Worm (Caenorhabditis elegans): Measurements from ENCODE around the gene F34D10.4.

F34D10.4 gene

DNA sequence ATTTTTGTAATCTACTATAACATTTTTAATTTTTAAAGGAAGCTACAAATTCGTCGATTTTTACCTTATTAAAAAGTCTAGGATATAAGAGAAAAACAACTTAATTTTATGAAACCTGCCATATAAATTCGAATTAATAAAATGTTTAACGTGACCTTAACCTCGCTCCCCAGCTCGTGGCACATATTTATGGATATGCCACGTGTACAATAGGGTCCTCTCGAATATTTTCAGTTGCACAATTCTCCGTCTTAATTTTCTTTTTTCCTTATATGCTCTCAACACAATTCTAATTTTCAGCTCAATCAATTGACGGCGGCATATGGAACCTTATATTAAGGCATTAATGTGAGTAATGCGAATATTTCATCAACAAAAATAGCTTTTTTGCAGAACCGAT lies at the start of gene F34D10.4:
Gene F34D10.4 (plus strand): TSS at position 301 of the 400 bp plus-strand sequence.
- TF ChIP-seq isw-1 (GFP tag; IDR thresholded peaks at IDR 0.05) (no peak), hpl-2 (GFP tag; optimal IDR thresholded peaks at IDR 0.05) (peak; percentile 30), mab-9 (GFP tag; IDR thresholded peaks at IDR 0.05) (no peak)

DNA sequence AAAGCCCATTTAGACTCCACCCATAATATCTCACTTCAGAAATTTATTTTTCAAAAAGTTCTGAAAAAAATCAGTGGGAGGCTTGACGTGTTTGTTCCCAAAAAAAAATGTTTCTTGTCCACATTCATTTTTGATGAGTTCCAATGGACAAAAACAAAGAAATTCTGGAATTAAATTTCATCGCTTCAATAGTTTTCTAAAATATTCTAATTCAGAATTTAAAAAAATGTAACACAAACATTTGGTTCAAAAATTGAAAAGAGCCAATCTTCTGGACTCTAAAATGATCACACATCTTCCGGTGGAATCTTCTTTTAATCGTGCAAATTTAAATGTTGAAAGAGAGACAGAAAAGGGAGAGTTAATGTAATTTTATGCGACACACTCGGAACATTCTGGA lies 43.9 kb upstream of the F34D10.4 start:
- peak; percentile 33 for TF ChIP-seq lin-14 (GFP tag; optimal IDR thresholded peaks at IDR 0.05)
- TF ChIP-seq jun-1 (tag; optimal IDR thresholded peaks at IDR 0.05): no peak
- TF ChIP-seq efl-1 (optimal IDR thresholded peaks at IDR 0.05): no peak
- TF ChIP-seq efl-1 (GFP tag; optimal IDR thresholded peaks at IDR 0.05 in 1 of 2): peak in 1 of 2 experiments; percentile 73
- no peak for TF ChIP-seq rnt-1 (tag; optimal IDR thresholded peaks at IDR 0.05)

DNA sequence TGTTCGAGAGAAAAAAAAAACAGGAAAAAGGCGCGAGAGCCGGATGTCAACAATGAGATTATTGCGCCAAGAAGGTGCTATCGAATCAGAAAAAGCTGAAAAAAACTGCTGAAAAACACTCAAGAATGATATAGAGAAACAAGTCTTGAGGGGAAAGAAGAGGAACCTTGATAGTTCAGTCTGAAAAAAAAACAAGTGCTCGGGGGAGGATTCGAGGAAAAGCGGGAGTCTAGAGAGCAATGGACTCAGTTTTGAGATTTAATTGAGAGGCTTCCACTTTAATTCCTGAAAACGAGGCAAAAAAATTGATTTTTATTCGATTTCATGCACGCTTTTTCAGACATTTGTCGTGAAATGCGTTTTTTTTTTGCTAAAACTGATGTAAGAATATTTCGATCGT lies 41.8 kb upstream of the F34D10.4 start, which contains the start of gene npr-15:
Gene npr-15 (minus strand): TSS at position 101 of the 400 bp plus-strand sequence.
- no peak for TF ChIP-seq lin-15B (tag; optimal IDR thresholded peaks at IDR 0.05)
- no peak for TF ChIP-seq efl-3 (GFP tag; optimal IDR thresholded peaks at IDR 0.05)
- no peak for TF ChIP-seq ama-1 (optimal IDR thresholded peaks at IDR 0.05)
- no peak for TF ChIP-seq nhr-47 (tag; optimal IDR thresholded peaks at IDR 0.05)
- no peak for TF ChIP-seq nhr-28 (tag; optimal IDR thresholded peaks at IDR 0.05)
- TF ChIP-seq snu-23 (GFP tag; optimal IDR thresholded peaks at IDR 0.05): no peak
- TF ChIP-seq swsn-7 (tag; optimal IDR thresholded peaks at IDR 0.05): no peak
- no peak for TF ChIP-seq grh-1 (GFP tag; IDR thresholded peaks at IDR 0.05)
- TF ChIP-seq dpl-1 (GFP tag; optimal IDR thresholded peaks at IDR 0.05): no peak
- TF ChIP-seq pax-3 (tag; optimal IDR thresholded peaks at IDR 0.05): no peak
- no peak for TF ChIP-seq tbx-2 (tag; optimal IDR thresholded peaks at IDR 0.05)
- no peak for TF ChIP-seq fkh-10 (GFP tag; optimal IDR thresholded peaks at IDR 0.05)
- no peak for TF ChIP-seq nhr-20 (tag; optimal IDR thresholded peaks at IDR 0.05)
- no peak for TF ChIP-seq aly-2 (tag; optimal IDR thresholded peaks at IDR 0.05)
- TF ChIP-seq unc-86 (tag; optimal IDR thresholded peaks at IDR 0.05): no peak
- TF ChIP-seq nhr-85 (tag): no peak
- no peak for TF ChIP-seq C34B4.2 (tag; optimal IDR thresholded peaks at IDR 0.05)
- no peak for TF ChIP-seq nhr-90 (tag; optimal IDR thresholded peaks at IDR 0.05; ENCODE audit: poor library complexity)
- no peak for TF ChIP-seq zip-4 (GFP tag; optimal IDR thresholded peaks at IDR 0.05)

DNA sequence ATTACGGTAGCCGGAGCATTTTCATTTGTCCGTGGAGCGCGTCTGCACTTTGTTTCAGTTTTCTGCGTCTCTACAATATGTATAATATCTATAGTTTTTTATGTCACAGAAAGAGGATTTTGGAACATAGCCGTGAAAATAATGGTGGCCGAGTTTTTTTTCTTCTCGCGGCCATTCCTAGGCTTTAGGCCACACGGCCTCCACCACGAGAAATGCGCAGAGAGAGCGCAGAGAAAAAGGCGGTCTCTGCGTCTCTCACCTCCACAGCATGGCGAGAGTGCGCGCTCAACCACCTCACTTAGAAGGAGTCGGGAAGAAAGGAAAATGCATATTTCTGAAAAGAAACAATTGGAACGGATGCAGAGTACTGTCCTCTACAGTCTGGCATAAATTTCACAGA lies 41.0 kb upstream of the F34D10.4 start:
- peak; percentile 55 for TF ChIP-seq nhr-71 (tag; optimal IDR thresholded peaks at IDR 0.05)
- TF ChIP-seq sox-4 (tag; optimal IDR thresholded peaks at IDR 0.05): peak; percentile 27
- TF ChIP-seq ceh-82 (tag; optimal IDR thresholded peaks at IDR 0.05): peak in 1 of 3 experiments; percentile 16
- TF ChIP-seq unc-86 (tag; optimal IDR thresholded peaks at IDR 0.05): peak; percentile 31
- peak; percentile 42 to 55 for TF ChIP-seq efl-1 (optimal IDR thresholded peaks at IDR 0.05)
- TF ChIP-seq efl-1 (GFP tag; optimal IDR thresholded peaks at IDR 0.05 in 1 of 2): peak; percentile 4 to 87
- peak; percentile 51 for TF ChIP-seq lin-14 (GFP tag; optimal IDR thresholded peaks at IDR 0.05)
- TF ChIP-seq swsn-7 (tag; optimal IDR thresholded peaks at IDR 0.05): peak; percentile 47
- TF ChIP-seq dpl-1 (GFP tag; optimal IDR thresholded peaks at IDR 0.05): peak in 1 of 3 experiments; percentile 7
- TF ChIP-seq grh-1 (GFP tag; IDR thresholded peaks at IDR 0.05): peak; percentile 77
- peak; percentile 24 for TF ChIP-seq nhr-20 (tag; optimal IDR thresholded peaks at IDR 0.05)
- peak; percentile 37 for TF ChIP-seq snu-23 (GFP tag; optimal IDR thresholded peaks at IDR 0.05)
- peak; percentile 9; the same call in 1 of the 2 replicates for TF ChIP-seq unc-98 (GFP tag; IDR thresholded peaks at IDR 0.05)
- 0 out of 2 replicates have a peak, but pooled peaks have one; percentile 24 for TF ChIP-seq ceh-88 (GFP tag; IDR thresholded peaks at IDR 0.05)
- TF ChIP-seq nhr-19 (GFP tag; conservative IDR thresholded peaks at IDR 0.05): peak; percentile 80
- peak; percentile 6 for TF ChIP-seq xbp-1 (tag; optimal IDR thresholded peaks at IDR 0.05)
- TF ChIP-seq nhr-85 (tag): peak; percentile 71
- TF ChIP-seq dsc-1 (tag; optimal IDR thresholded peaks at IDR 0.05): peak; percentile 28
- peak; percentile 45 for TF ChIP-seq rnt-1 (tag; optimal IDR thresholded peaks at IDR 0.05)
- peak; percentile 16 for TF ChIP-seq nhr-90 (tag; optimal IDR thresholded peaks at IDR 0.05; ENCODE audit: poor library complexity)
- TF ChIP-seq tbx-2 (tag; optimal IDR thresholded peaks at IDR 0.05): peak; percentile 26
- peak; percentile 77 for TF ChIP-seq mab-9 (GFP tag; IDR thresholded peaks at IDR 0.05)
- peak; percentile 65 for TF ChIP-seq isw-1 (GFP tag; IDR thresholded peaks at IDR 0.05)
- peak; percentile 34 for TF ChIP-seq lir-3 (tag; optimal IDR thresholded peaks at IDR 0.05; ENCODE audit: poor library complexity)
- peak; percentile 64 for TF ChIP-seq nhr-47 (tag; optimal IDR thresholded peaks at IDR 0.05)

Measured in whole organism, L1 larva.